Fruit fly (Drosophila melanogaster) Kc167 (cell line): ENCODE measurements around the gene AdipoR.

Experiments
- Myc ChIP-seq: fragments of >200 bp; optimal IDR thresholded peaks from 2 replicates; lab custom pipeline; 2017; ENCODE audit warnings: missing external identifiers
- psq ChIP-seq: fragments of >200 bp; optimal IDR thresholded peaks from 2 replicates; lab custom pipeline; 2017; ENCODE audit warnings: missing external identifiers

- TF ChIP-seq psq (lab: Kevin White, UChicago) = no peak
- no peak for TF ChIP-seq Myc
Measured at dm6 chr3R:22589311-22589710, 41.7 kb upstream of the AdipoR start.
